Worm (Caenorhabditis elegans) whole organism, young adult: ENCODE data around the gene wdfy-2.

ENCODE experiments used
- B0261.1 ChIP-seq: sonication (generic microtip); optimal IDR thresholded peaks from 2 replicates; lab custom pipeline; 2016; ENCODE audit warnings: mild to moderate bottlenecking, missing genetic modification characterization, moderate library complexity, missing compliant biosample characterization
- D2030.7 ChIP-seq: fragments of 200-800 bp; sonication (Bioruptor generic); IDR thresholded peaks from 2 replicates; pipeline ENCODE4 v1.3.6; 2022; ENCODE audit warnings: missing genetic modification reagents, missing genetic modification characterization, missing compliant biosample characterization
- F52B5.7 ChIP-seq: sonication (generic microtip); optimal IDR thresholded peaks from 2 replicates; lab custom pipeline; 2016; ENCODE audit warnings: mild to moderate bottlenecking, missing genetic modification characterization, missing compliant biosample characterization
- K11D2.4 ChIP-seq: fragments of 200-800 bp; sonication (Bioruptor generic); IDR thresholded peaks from 2 replicates; pipeline ENCODE4 v1.3.6; 2022; ENCODE audit warnings: missing genetic modification reagents, missing genetic modification characterization, missing compliant biosample characterization
- let-526 ChIP-seq: fragments of 200-800 bp; sonication (Bioruptor generic); IDR thresholded peaks from 2 replicates; pipeline ENCODE4 v1.3.6; 2022; ENCODE audit warnings: missing genetic modification reagents, missing genetic modification characterization, missing compliant biosample characterization
- lin-35 ChIP-seq, 3 experiments: fragments of 150-350 bp in 2 of 3; sonication (generic microtip) in 1 of 3; optimal IDR thresholded peaks; 2 replicates each; lab custom pipeline; 2014 to 2018; ENCODE audit warnings: missing biosample characterization in 3 of 3, missing genetic modification characterization in 3 of 3, missing genetic modification reagents in 3 of 3
- mxl-1 ChIP-seq: sonication (generic microtip); optimal IDR thresholded peaks from 2 replicates; lab custom pipeline; 2016; ENCODE audit warnings: missing genetic modification characterization, missing compliant biosample characterization
- snpc-4 ChIP-seq, 5 experiments: fragments of 150-350 bp in 1 of 5; sonication (generic microtip) in 4 of 5; optimal IDR thresholded peaks; 2 replicates each; lab custom pipeline; 2014 to 2018; ENCODE audit warnings: missing genetic modification characterization in 5 of 5, missing biosample characterization in 3 of 5, antibody characterized with exemption in 2 of 5, mild to moderate bottlenecking in 2 of 5, missing compliant biosample characterization in 2 of 5, missing genotype in 2 of 5, moderate library complexity in 2 of 5, missing genetic modification reagents in 1 of 5
- zfh-2 ChIP-seq: fragments of 200-800 bp; sonication (Bioruptor generic); conservative IDR thresholded peaks from 2 replicates; pipeline ENCODE4 v1.3.6; 2022; ENCODE audit warnings: missing genetic modification reagents, missing genetic modification characterization, missing compliant biosample characterization

DNA sequence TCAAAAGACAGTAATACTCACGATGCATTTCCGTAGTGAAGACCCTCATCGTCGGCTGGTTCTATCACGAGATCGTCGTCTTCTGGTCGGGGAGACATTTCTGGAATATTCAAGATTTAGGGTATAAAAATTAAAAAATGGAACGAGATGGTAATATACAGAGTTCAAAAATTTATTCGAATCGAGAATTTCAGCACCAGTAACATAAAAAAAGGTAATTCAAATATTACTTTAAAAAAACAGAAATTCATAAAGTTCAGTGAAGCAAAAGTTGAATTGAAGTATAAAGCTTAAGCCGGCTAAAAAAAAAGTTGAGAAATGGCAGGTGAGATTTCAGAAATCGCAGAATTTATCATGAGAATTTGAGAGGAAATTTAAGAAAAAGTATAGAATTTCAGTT lies 9.5 kb upstream of the wdfy-2 start, which contains the start of gene cam-1:
- TF ChIP-seq B0261.1 (tag; lab: Kevin White, UChicago) (no peak), D2030.7 (GFP tag; lab: Robert Waterston, UW) (no peak), F52B5.7 (tag; lab: Kevin White, UChicago) (no peak), snpc-4 (GFP tag; optimal IDR thresholded peaks at IDR 0.05; lab: Kevin White, UChicago) (no peak), snpc-4 (tag; optimal IDR thresholded peaks at IDR 0.05; lab: Kevin White, UChicago) (no peak), zfh-2 (no peak), mxl-1 (tag; lab: Kevin White, UChicago) (no peak), lin-35 (GFP tag; optimal IDR thresholded peaks at IDR 0.05; lab: Kevin White, UChicago) (no peak), let-526 (no peak), K11D2.4 (GFP tag; lab: Robert Waterston, UW) (no peak)
